Fruit fly (Drosophila melanogaster) whole organism, embryonic: Measurements from ENCODE around the gene CG4658.
A peak's percentile ranks its signal among the peaks of the same experiment; 100 is the strongest.

ENCODE experiments used
- CG10321 ChIP-seq: fragments of 200-800 bp; sonication (Bioruptor generic); IDR thresholded peaks from 2 replicates; pipeline ENCODE4 v1.3.6; 2022; ENCODE audit warnings: missing biosample characterization, missing genetic modification characterization
- CG10979 ChIP-seq: fragments of 200-800 bp; sonication (Bioruptor generic); optimal IDR thresholded peaks from 2 replicates; lab custom pipeline; 2018; ENCODE audit warnings: missing biosample characterization, mild to moderate bottlenecking, missing genetic modification characterization, moderate library complexity
- CG11456 ChIP-seq: fragments of 200-800 bp; sonication (Bioruptor generic); IDR thresholded peaks from 3 replicates; pipeline ENCODE4 v1.3.6; 2022; ENCODE audit warnings: missing biosample characterization, missing genetic modification characterization
- CG12219 ChIP-seq: fragments of 200-800 bp; sonication (Bioruptor generic); optimal IDR thresholded peaks from 3 replicates; lab custom pipeline; 2018; ENCODE audit warnings: missing biosample characterization, mild to moderate bottlenecking, missing genetic modification characterization
- CG13624 ChIP-seq: fragments of 200-800 bp; sonication (Bioruptor generic); optimal IDR thresholded peaks from 2 replicates; lab custom pipeline; 2016; ENCODE audit warnings: missing biosample characterization, missing genetic modification characterization
- CG17186 ChIP-seq: fragments of 200-800 bp; sonication (Bioruptor generic); optimal IDR thresholded peaks from 3 replicates; lab custom pipeline; 2017; ENCODE audit warnings: missing biosample characterization, missing genetic modification reagents, missing genetic modification characterization
- CG18619 ChIP-seq: fragments of 200-800 bp; sonication (Bioruptor generic); optimal IDR thresholded peaks from 3 replicates; lab custom pipeline; 2017; ENCODE audit warnings: missing biosample characterization, mild to moderate bottlenecking, missing genetic modification characterization
- CG2712 ChIP-seq: fragments of 200-800 bp; optimal IDR thresholded peaks from 3 replicates; lab custom pipeline; 2019; ENCODE audit warnings: missing biosample characterization, mild to moderate bottlenecking, missing genetic modification characterization, moderate library complexity
- CG3281 ChIP-seq: fragments of 200-800 bp; sonication (Bioruptor generic); optimal IDR thresholded peaks from 3 replicates; lab custom pipeline; 2017; ENCODE audit warnings: missing biosample characterization, mild to moderate bottlenecking, missing genetic modification characterization
- CG4617 ChIP-seq: fragments of 200-800 bp; sonication (Bioruptor generic); optimal IDR thresholded peaks from 3 replicates; lab custom pipeline; 2016; ENCODE audit warnings: missing biosample characterization, missing genetic modification characterization, borderline replicate concordance
- CG4730 ChIP-seq: fragments of 200-800 bp; sonication (Bioruptor generic); IDR thresholded peaks from 2 replicates; pipeline ENCODE4 v1.3.6; 2022; ENCODE audit warnings: missing biosample characterization, missing genetic modification characterization
- CG7357 ChIP-seq: fragments of 200-800 bp; sonication (Bioruptor generic); IDR thresholded peaks from 3 replicates; pipeline ENCODE4 v1.3.6; 2022; ENCODE audit warnings: missing biosample characterization, missing genetic modification characterization
- CG7556 ChIP-seq: fragments of 200-800 bp; sonication (Bioruptor generic); optimal IDR thresholded peaks from 2 replicates; lab custom pipeline; 2017; ENCODE audit warnings: missing biosample characterization, mild to moderate bottlenecking, missing genetic modification characterization
- CG8089 ChIP-seq: fragments of 200-800 bp; sonication (Bioruptor generic); optimal IDR thresholded peaks from 3 replicates; lab custom pipeline; 2016; ENCODE audit warnings: missing biosample characterization, missing genetic modification characterization
- CG8281 ChIP-seq: fragments of 200-800 bp; sonication (Bioruptor generic); optimal IDR thresholded peaks from 2 replicates; lab custom pipeline; 2018; ENCODE audit warnings: missing biosample characterization, mild to moderate bottlenecking, missing genetic modification characterization, moderate library complexity
- CG8290 ChIP-seq, 3 experiments: fragments of 200-800 bp; sonication (Bioruptor generic); optimal IDR thresholded peaks; 2 replicates each; lab custom pipeline; 2016 to 2019; ENCODE audit warnings: missing biosample characterization in 3 of 3, missing genetic modification characterization in 3 of 3, mild to moderate bottlenecking in 2 of 3, moderate library complexity in 1 of 3
- CG8924 ChIP-seq: fragments of 200-800 bp; optimal IDR thresholded peaks from 3 replicates; lab custom pipeline; 2019; ENCODE audit warnings: missing biosample characterization, mild to moderate bottlenecking, missing genetic modification characterization, moderate library complexity
- CG9797 ChIP-seq: fragments of 200-800 bp; sonication (Bioruptor generic); optimal IDR thresholded peaks from 3 replicates; lab custom pipeline; 2018; ENCODE audit warnings: missing biosample characterization, mild to moderate bottlenecking, missing genetic modification characterization
- Dad ChIP-seq: fragments of 200-800 bp; sonication (Bioruptor generic); optimal IDR thresholded peaks from 3 replicates; lab custom pipeline; 2016; ENCODE audit warnings: missing biosample characterization, missing genetic modification characterization
- Dbx ChIP-seq: fragments of 200-800 bp; sonication (Bioruptor generic); IDR thresholded peaks from 3 replicates; pipeline ENCODE4 v1.3.6; 2022; ENCODE audit warnings: missing biosample characterization, missing genetic modification characterization
- Dip2 ChIP-seq: fragments of 200-800 bp; sonication (Bioruptor generic); IDR thresholded peaks from 2 replicates; pipeline ENCODE4 v1.3.6; 2022; ENCODE audit warnings: missing biosample characterization, missing genetic modification characterization
- ERR ChIP-seq: fragments of 200-800 bp; sonication (Bioruptor generic); optimal IDR thresholded peaks from 2 replicates; lab custom pipeline; 2016; ENCODE audit warnings: missing biosample characterization, missing genetic modification characterization
- Gsc ChIP-seq: fragments of 200-800 bp; sonication (Bioruptor generic); IDR thresholded peaks from 2 replicates; pipeline ENCODE4 v1.3.6; 2022; ENCODE audit warnings: missing biosample characterization, missing genetic modification characterization
- Hmx ChIP-seq: fragments of 200-800 bp; sonication (Bioruptor generic); optimal IDR thresholded peaks from 2 replicates; lab custom pipeline; 2016; ENCODE audit warnings: missing biosample characterization, missing genetic modification characterization
- NK7.1 ChIP-seq: fragments of 200-800 bp; sonication (Bioruptor generic); optimal IDR thresholded peaks from 3 replicates; lab custom pipeline; 2016; ENCODE audit warnings: missing biosample characterization, missing genetic modification characterization
- Side ChIP-seq: fragments of 200-800 bp; sonication (Bioruptor generic); optimal IDR thresholded peaks from 2 replicates; lab custom pipeline; 2016; ENCODE audit warnings: missing biosample characterization, missing genetic modification characterization
- Taf1 ChIP-seq: fragments of 200-800 bp; sonication (Bioruptor generic); IDR thresholded peaks from 2 replicates; pipeline ENCODE4 v1.3.6; 2022; ENCODE audit warnings: missing biosample characterization, missing genetic modification characterization
- Xrp1 ChIP-seq: fragments of 200-800 bp; sonication (Bioruptor generic); IDR thresholded peaks from 2 replicates; pipeline ENCODE4 v1.3.6; 2022; ENCODE audit warnings: missing biosample characterization, missing genetic modification characterization
- ab ChIP-seq: fragments of 200-800 bp; sonication (Bioruptor generic); optimal IDR thresholded peaks from 2 replicates; lab custom pipeline; 2016; ENCODE audit warnings: missing biosample characterization, missing genetic modification characterization
- bigmax ChIP-seq: fragments of 200-800 bp; sonication (Bioruptor generic); optimal IDR thresholded peaks from 2 replicates; lab custom pipeline; 2018; ENCODE audit warnings: missing biosample characterization, mild to moderate bottlenecking, missing genetic modification characterization
- br ChIP-seq: fragments of >200 bp; optimal IDR thresholded peaks from 2 replicates; lab custom pipeline; 2017
- btn ChIP-seq: fragments of 200-800 bp; sonication (Bioruptor generic); optimal IDR thresholded peaks from 2 replicates; lab custom pipeline; 2016; ENCODE audit warnings: missing biosample characterization, missing genetic modification characterization
- cas ChIP-seq: fragments of 200-800 bp; sonication (Bioruptor generic); IDR thresholded peaks from 2 replicates; pipeline ENCODE4 v1.3.6; 2022; ENCODE audit warnings: missing biosample characterization, missing genetic modification characterization
- crp ChIP-seq, 2 experiments: fragments of 200-800 bp; sonication (Bioruptor generic); optimal IDR thresholded peaks; 2 replicates in 1 of 2; 3 replicates in 1 of 2; lab custom pipeline; 2017; ENCODE audit warnings: missing biosample characterization in 2 of 2, missing genetic modification characterization in 2 of 2, mild to moderate bottlenecking in 1 of 2, moderate library complexity in 1 of 2
- eyg ChIP-seq: fragments of 200-800 bp; sonication (Bioruptor generic); optimal IDR thresholded peaks from 3 replicates; lab custom pipeline; 2016; ENCODE audit warnings: missing biosample characterization, missing genetic modification characterization
- fd96Cb ChIP-seq: fragments of 200-800 bp; sonication (Bioruptor generic); optimal IDR thresholded peaks from 2 replicates; lab custom pipeline; 2018; ENCODE audit warnings: missing biosample characterization, mild to moderate bottlenecking, missing genetic modification characterization, moderate library complexity
- gcm2 ChIP-seq: fragments of 200-800 bp; sonication (Bioruptor generic); optimal IDR thresholded peaks from 2 replicates; lab custom pipeline; 2016; ENCODE audit warnings: missing biosample characterization, missing genetic modification characterization
- gsb-n ChIP-seq: fragments of 200-800 bp; sonication (Bioruptor generic); optimal IDR thresholded peaks from 3 replicates; lab custom pipeline; 2018; ENCODE audit warnings: missing biosample characterization, mild to moderate bottlenecking, missing genetic modification characterization
- jigr1 ChIP-seq: fragments of 200-800 bp; sonication (Bioruptor generic); IDR thresholded peaks from 3 replicates; pipeline ENCODE4 v1.3.6; 2022; ENCODE audit warnings: missing biosample characterization, missing genetic modification characterization
- kni ChIP-seq: fragments of 200-800 bp; sonication (Bioruptor generic); optimal IDR thresholded peaks from 3 replicates; lab custom pipeline; 2017; ENCODE audit warnings: mild to moderate bottlenecking, missing biosample characterization, missing genetic modification reagents, missing genetic modification characterization
- knrl ChIP-seq: fragments of 200-800 bp; sonication (Bioruptor generic); IDR thresholded peaks from 3 replicates; pipeline ENCODE4 v1.3.6; 2022; ENCODE audit warnings: missing biosample characterization, missing genetic modification characterization; ENCODE audit not compliant: partially characterized antibody
- mirr ChIP-seq: fragments of 200-800 bp; sonication (Bioruptor generic); optimal IDR thresholded peaks from 3 replicates; lab custom pipeline; 2018; ENCODE audit warnings: missing biosample characterization, mild to moderate bottlenecking, missing genetic modification characterization
- nmo ChIP-seq: fragments of 200-800 bp; sonication (Bioruptor generic); optimal IDR thresholded peaks from 2 replicates; lab custom pipeline; 2018; ENCODE audit warnings: missing biosample characterization, mild to moderate bottlenecking, missing genetic modification characterization, moderate library complexity
- odd ChIP-seq: fragments of 200-800 bp; sonication (Bioruptor generic); optimal IDR thresholded peaks from 2 replicates; lab custom pipeline; 2017; ENCODE audit warnings: missing biosample characterization, mild to moderate bottlenecking, missing genetic modification characterization
- phol ChIP-seq: fragments of 200-800 bp; sonication (Bioruptor generic); optimal IDR thresholded peaks from 3 replicates; lab custom pipeline; 2018; ENCODE audit warnings: missing biosample characterization, mild to moderate bottlenecking, missing genetic modification characterization, moderate library complexity
- pnt ChIP-seq: fragments of 200-800 bp; sonication (Bioruptor generic); optimal IDR thresholded peaks from 3 replicates; lab custom pipeline; 2016; ENCODE audit warnings: missing biosample characterization, missing genetic modification characterization
- pros ChIP-seq: fragments of 200-800 bp; sonication (Bioruptor generic); optimal IDR thresholded peaks from 3 replicates; lab custom pipeline; 2019; ENCODE audit warnings: missing biosample characterization, mild to moderate bottlenecking, missing genetic modification characterization, moderate library complexity
- repo ChIP-seq: fragments of 200-800 bp; sonication (Bioruptor generic); optimal IDR thresholded peaks from 2 replicates; lab custom pipeline; 2016; ENCODE audit warnings: missing biosample characterization, missing genetic modification characterization
- slp2 ChIP-seq: fragments of 200-800 bp; sonication (Bioruptor generic); optimal IDR thresholded peaks from 2 replicates; lab custom pipeline; 2016; ENCODE audit warnings: missing biosample characterization, missing genetic modification characterization
- sna ChIP-seq: fragments of 200-800 bp; sonication (Bioruptor generic); IDR thresholded peaks from 2 replicates; pipeline ENCODE4 v1.3.6; 2022; ENCODE audit warnings: missing biosample characterization, missing genetic modification characterization; ENCODE audit not compliant: partially characterized antibody
- unpg ChIP-seq: fragments of 200-800 bp; sonication (Bioruptor generic); optimal IDR thresholded peaks from 3 replicates; lab custom pipeline; 2018; ENCODE audit warnings: missing biosample characterization, mild to moderate bottlenecking, missing genetic modification characterization, moderate library complexity
- yki ChIP-seq: fragments of >200 bp; optimal IDR thresholded peaks from 3 replicates; lab custom pipeline; 2018
- z ChIP-seq: fragments of 200-800 bp; sonication (Bioruptor generic); IDR thresholded peaks from 3 replicates; pipeline ENCODE4 v1.3.6; 2022; ENCODE audit warnings: missing biosample characterization, missing genetic modification characterization

CG4658 gene

DNA sequence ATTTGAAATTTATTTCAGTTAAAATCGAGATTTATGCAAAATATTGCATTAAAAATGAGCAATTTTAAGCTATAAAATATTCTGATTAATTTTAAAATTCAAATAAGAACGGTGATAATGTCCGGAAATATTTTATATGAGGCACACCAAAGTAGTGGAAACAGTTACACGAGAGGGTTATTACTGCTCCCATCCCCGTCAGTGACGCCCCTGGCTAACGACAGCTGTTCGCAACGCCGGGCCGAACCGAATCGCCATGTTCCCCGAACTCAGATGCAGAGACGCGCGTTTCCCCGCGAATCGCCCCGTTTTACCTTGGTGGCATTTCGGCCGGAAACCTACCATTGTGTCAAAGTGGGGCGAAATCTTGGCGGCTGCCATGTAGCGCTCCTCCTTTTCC, 45.1 kb upstream of the CG4658 start (continued):
- no peak for TF ChIP-seq CG7556 (GFP tag; lab: Kevin White, UChicago)
- TF ChIP-seq mirr (GFP tag; lab: Kevin White, UChicago), result no peak
- no peak for TF ChIP-seq CG10979 (tag; lab: Kevin White, UChicago)
- TF ChIP-seq Dad, result no peak
- no peak for TF ChIP-seq CG13624 (GFP tag; lab: Kevin White, UChicago)
- TF ChIP-seq Taf1 (GFP tag; lab: Robert Waterston, UW), result no peak
- no peak for TF ChIP-seq br
- no peak for TF ChIP-seq CG9797 (GFP tag; lab: Kevin White, UChicago)
- no peak for TF ChIP-seq ab
- TF ChIP-seq CG11456 (GFP tag; lab: Robert Waterston, UW), result 0 out of 3 replicates have a peak, but pooled peaks have one; percentile 34
- TF ChIP-seq CG10321, result no peak
- no peak for TF ChIP-seq jigr1 (GFP tag; lab: Robert Waterston, UW)
- no peak for TF ChIP-seq Dbx
- TF ChIP-seq btn (GFP tag; lab: Kevin White, UChicago), result no peak
- TF ChIP-seq z (GFP tag; lab: Robert Waterston, UW), result no peak
- no peak for TF ChIP-seq nmo (GFP tag; lab: Kevin White, UChicago)
- TF ChIP-seq CG8290 (GFP tag; optimal IDR thresholded peaks at IDR 0.05; lab: Kevin White, UChicago), result no peak
- TF ChIP-seq CG8290 (tag; optimal IDR thresholded peaks at IDR 0.05; lab: Kevin White, UChicago), result peak in 1 of 2 experiments; percentile 14
- no peak for TF ChIP-seq Dip2
- no peak for TF ChIP-seq cas (GFP tag; lab: Robert Waterston, UW)
- TF ChIP-seq fd96Cb (tag; lab: Kevin White, UChicago), result no peak
- TF ChIP-seq yki (lab: Kevin White, UChicago), result no peak
- TF ChIP-seq gsb-n (tag; lab: Kevin White, UChicago), result no peak
- no peak for TF ChIP-seq CG3281
- no peak for TF ChIP-seq repo (GFP tag; lab: Kevin White, UChicago)
- no peak for TF ChIP-seq slp2
- no peak for TF ChIP-seq odd (GFP tag; lab: Kevin White, UChicago)
- TF ChIP-seq sna (GFP tag; lab: Robert Waterston, UW), result no peak
- TF ChIP-seq ERR (GFP tag; lab: Kevin White, UChicago), result no peak
- peak; percentile 0 for TF ChIP-seq eyg (GFP tag; lab: Kevin White, UChicago)
- TF ChIP-seq CG8924, result no peak
- peak; percentile 31 for TF ChIP-seq CG18619 (GFP tag; lab: Kevin White, UChicago)
- no peak for TF ChIP-seq bigmax (GFP tag; lab: Kevin White, UChicago)
- no peak for TF ChIP-seq CG4617 (GFP tag; lab: Kevin White, UChicago)
- no peak for TF ChIP-seq CG4730
- TF ChIP-seq Xrp1 (GFP tag; lab: Robert Waterston, UW), result no peak
- TF ChIP-seq Gsc, result no peak
- peak; percentile 55 for TF ChIP-seq Side
- no peak for TF ChIP-seq NK7.1
- TF ChIP-seq Hmx (GFP tag; lab: Kevin White, UChicago), result no peak
- no peak for TF ChIP-seq knrl (GFP tag; lab: Robert Waterston, UW)
- TF ChIP-seq CG8089, result no peak
- TF ChIP-seq phol (tag; lab: Kevin White, UChicago), result peak; percentile 49
- TF ChIP-seq CG12219 (GFP tag; lab: Kevin White, UChicago), result no peak
- no peak for TF ChIP-seq gcm2
- TF ChIP-seq CG17186 (GFP tag; lab: Kevin White, UChicago), result no peak
- TF ChIP-seq CG8281, result no peak
- TF ChIP-seq CG2712 (tag; lab: Kevin White, UChicago), result no peak
- no peak for TF ChIP-seq unpg
- no peak for TF ChIP-seq kni (GFP tag; lab: Kevin White, UChicago)
- TF ChIP-seq pnt, result no peak
- no peak for TF ChIP-seq CG7357 (GFP tag; lab: Robert Waterston, UW)
- peak; percentile 10 to 82 for TF ChIP-seq crp (GFP tag; optimal IDR thresholded peaks at IDR 0.05; lab: Kevin White, UChicago)
- no peak for TF ChIP-seq pros
